4 fruit fly cellular contexts compared by ENCODE assay signal in the genomic region with DNA sequence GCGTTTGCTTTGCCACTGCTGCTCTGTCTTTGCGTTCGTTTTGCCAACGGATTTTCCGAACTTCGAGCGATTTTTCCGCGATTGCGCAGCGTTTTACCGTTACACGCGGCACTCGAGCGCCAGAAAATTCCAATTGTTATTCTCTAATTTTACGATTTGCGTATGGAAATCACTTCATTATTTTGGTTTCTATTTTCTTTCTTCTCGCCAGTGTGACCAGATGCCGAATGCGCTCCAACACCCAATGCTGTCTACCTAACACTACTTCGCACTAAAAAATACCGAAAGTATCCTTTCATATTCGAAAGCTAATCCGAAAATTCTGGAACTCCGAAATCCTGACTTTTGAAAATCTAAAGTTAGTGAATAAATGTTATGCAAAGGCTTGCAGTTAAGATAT.
TF ChIP-seq lines count a peak whose summit lies in the region.

A gene (minus strand): TSS at position 236 of the 400 bp plus-strand sequence.

- TF ChIP-seq CTCF in whole organism, embryonic (GFP tag; optimal IDR thresholded peaks at IDR 0.05; lab: Kevin White, UChicago), result no peak

TF ChIP-seq in whole organism, adult, 20 proteins besides CTCF, POLR2A, EP300 and RAD21:
- TF ChIP-seq Crg-1 (GFP tag; optimal IDR thresholded peaks at IDR 0.05; lab: Kevin White, UChicago), result no peak
- TF ChIP-seq CG33017 (tag; optimal IDR thresholded peaks at IDR 0.05; lab: Kevin White, UChicago), result no peak
- peak; percentile 40 for TF ChIP-seq bab1 (GFP tag; optimal IDR thresholded peaks at IDR 0.05; lab: Kevin White, UChicago)
- no peak for TF ChIP-seq Clk (GFP tag; optimal IDR thresholded peaks at IDR 0.05; lab: Kevin White, UChicago)
TF ChIP-seq in whole organism, adult: peak in this region for 1.

TF ChIP-seq in whole organism, embryonic, 481 proteins besides CTCF, POLR2A, EP300 and RAD21 (continues in another document):
- TF ChIP-seq HLH3B (GFP tag; IDR thresholded peaks at IDR 0.05; lab: Robert Waterston, UW) (no peak), scrt (GFP tag; optimal IDR thresholded peaks at IDR 0.05; lab: Kevin White, UChicago) (no peak), Dad (GFP tag; optimal IDR thresholded peaks at IDR 0.05; lab: Kevin White, UChicago) (no peak), her (GFP tag; optimal IDR thresholded peaks at IDR 0.05; lab: Kevin White, UChicago) (peak; percentile 13), peb (GFP tag; IDR thresholded peaks at IDR 0.05; lab: Robert Waterston, UW) (no peak), CG6813 (GFP tag; optimal IDR thresholded peaks at IDR 0.05; lab: Kevin White, UChicago) (no peak), CG4730 (GFP tag; IDR thresholded peaks at IDR 0.05; lab: Robert Waterston, UW) (no peak), sisA (GFP tag; IDR thresholded peaks at IDR 0.05; lab: Robert Waterston, UW) (no peak), YL-1 (GFP tag; optimal IDR thresholded peaks at IDR 0.05; lab: Kevin White, UChicago) (peak; percentile 86), lilli (GFP tag; optimal IDR thresholded peaks at IDR 0.05; lab: Kevin White, UChicago) (no peak), Pdp1 (GFP tag; optimal IDR thresholded peaks at IDR 0.05; lab: Kevin White, UChicago) (peak in 1 of 2 experiments; percentile 29), CG34376 (GFP tag; optimal IDR thresholded peaks at IDR 0.05; lab: Kevin White, UChicago) (no peak), CG2875 (GFP tag; optimal IDR thresholded peaks at IDR 0.05; lab: Kevin White, UChicago) (no peak), CG2889 (GFP tag; IDR thresholded peaks at IDR 0.05; lab: Robert Waterston, UW) (no peak), Hmr (GFP tag; optimal IDR thresholded peaks at IDR 0.05; lab: Kevin White, UChicago) (no peak), ewg (GFP tag; optimal IDR thresholded peaks at IDR 0.05; lab: Kevin White, UChicago) (no peak), Lim3 (GFP tag; IDR thresholded peaks at IDR 0.05; lab: Robert Waterston, UW) (no peak), MESR4 (GFP tag; optimal IDR thresholded peaks at IDR 0.05; lab: Kevin White, UChicago) (peak; percentile 85), gsb (GFP tag; IDR thresholded peaks at IDR 0.05; lab: Robert Waterston, UW) (no peak), ftz-f1 (GFP tag; optimal IDR thresholded peaks at IDR 0.05; lab: Kevin White, UChicago) (no peak), ap (GFP tag; IDR thresholded peaks at IDR 0.05; lab: Robert Waterston, UW) (no peak), wor (GFP tag; IDR thresholded peaks at IDR 0.05; lab: Robert Waterston, UW) (no peak), vvl (GFP tag; IDR thresholded peaks at IDR 0.05; lab: Robert Waterston, UW) (0 out of 2 replicates have a peak, but pooled peaks have one; percentile 10), sc (optimal IDR thresholded peaks at IDR 0.05; lab: Kevin White, UChicago) (no peak), sc (GFP tag; optimal IDR thresholded peaks at IDR 0.05; lab: Kevin White, UChicago) (no peak), CG11085 (GFP tag; IDR thresholded peaks at IDR 0.05; lab: Robert Waterston, UW) (no peak), CG3065 (GFP tag; optimal IDR thresholded peaks at IDR 0.05; lab: Kevin White, UChicago) (no peak), Chrac-16 (GFP tag; optimal IDR thresholded peaks at IDR 0.05; lab: Kevin White, UChicago) (no peak), CG31441 (GFP tag; IDR thresholded peaks at IDR 0.05; lab: Robert Waterston, UW) (no peak)

TF ChIP-seq in whole organism, prepupa, 60 proteins besides CTCF, POLR2A, EP300 and RAD21:
- TF ChIP-seq net (GFP tag; optimal IDR thresholded peaks at IDR 0.05; lab: Kevin White, UChicago) (no peak), Sox14 (GFP tag; optimal IDR thresholded peaks at IDR 0.05; lab: Kevin White, UChicago) (peak; percentile 82), Ets21C (GFP tag; optimal IDR thresholded peaks at IDR 0.05; lab: Kevin White, UChicago) (no peak)

TF ChIP-seq in whole organism, pupa, 21 proteins besides CTCF, POLR2A, EP300 and RAD21:
- no peak for TF ChIP-seq Pif1B (GFP tag; optimal IDR thresholded peaks at IDR 0.05; lab: Kevin White, UChicago)
- TF ChIP-seq CG12605 (GFP tag; IDR thresholded peaks at IDR 0.05; lab: Robert Waterston, UW), result peak; percentile 9; the same call in 1 of the 2 replicates
